Fruit fly (Drosophila melanogaster): ENCODE results near the gene grn.
A peak's percentile ranks its signal among the peaks of the same experiment; 100 is the strongest.

Gene grn

DNA sequence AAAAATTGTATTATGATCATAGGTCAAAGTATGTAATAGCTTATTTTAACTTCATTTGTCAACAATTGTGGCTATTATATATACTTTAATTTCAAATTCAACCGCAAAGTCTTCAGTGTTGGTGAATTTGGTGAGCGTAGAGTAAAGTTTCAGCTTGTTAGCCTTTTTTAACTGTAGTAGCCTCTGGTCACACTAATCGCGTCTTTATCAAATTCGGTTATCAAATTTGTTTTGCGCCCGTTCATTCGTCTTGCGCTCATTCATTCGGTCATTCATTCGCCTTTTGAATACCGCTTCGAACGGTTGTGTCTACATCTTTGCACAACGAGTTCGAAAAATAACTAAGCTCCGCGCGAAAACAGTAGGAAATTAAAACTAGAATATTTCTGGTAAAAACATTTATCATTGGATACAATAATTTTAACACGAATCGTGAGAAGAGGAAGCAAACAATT lies 76.1 kb downstream of the grn start, which contains the start of gene puc (continued):
- TF ChIP-seq sens-2 (GFP tag; IDR thresholded peaks at IDR 0.05) (no peak), CG16813 (GFP tag; IDR thresholded peaks at IDR 0.05; ENCODE audit: partially characterized antibody) (no peak), Meics (GFP tag; optimal IDR thresholded peaks at IDR 0.05) (peak; percentile 31), grn (GFP tag; optimal IDR thresholded peaks at IDR 0.05) (peak; percentile 88), CG17568 (GFP tag; optimal IDR thresholded peaks at IDR 0.05) (peak; percentile 74), CG17186 (GFP tag; optimal IDR thresholded peaks at IDR 0.05) (peak; percentile 33), Bteb2 (GFP tag; optimal IDR thresholded peaks at IDR 0.05) (peak; percentile 15), Atf-2 (GFP tag; optimal IDR thresholded peaks at IDR 0.05) (no peak), grau (tag; optimal IDR thresholded peaks at IDR 0.05) (peak; percentile 34), Stat92E (GFP tag; optimal IDR thresholded peaks at IDR 0.05) (peak in 1 of 3 experiments; percentile 50), CG11398 (GFP tag; optimal IDR thresholded peaks at IDR 0.05) (peak; percentile 9), CG8290 (GFP tag; optimal IDR thresholded peaks at IDR 0.05) (peak; percentile 10), CG8290 (tag; optimal IDR thresholded peaks at IDR 0.05) (peak in 1 of 2 experiments; percentile 84), CG7556 (GFP tag; optimal IDR thresholded peaks at IDR 0.05) (peak; percentile 2), dmrt11E (tag; optimal IDR thresholded peaks at IDR 0.05) (peak; percentile 15), CG2116 (GFP tag; optimal IDR thresholded peaks at IDR 0.05) (peak; percentile 24), caup (GFP tag; optimal IDR thresholded peaks at IDR 0.05; ENCODE audit: severe bottlenecking) (peak; percentile 68), CG12155 (GFP tag; optimal IDR thresholded peaks at IDR 0.05) (peak; percentile 5), ash1 (GFP tag; optimal IDR thresholded peaks at IDR 0.05) (peak; percentile 44), eyg (GFP tag; optimal IDR thresholded peaks at IDR 0.05) (no peak), CG12236 (GFP tag; optimal IDR thresholded peaks at IDR 0.05) (peak; percentile 72), CG10979 (tag; optimal IDR thresholded peaks at IDR 0.05) (peak; percentile 26), dmrt99B (tag; optimal IDR thresholded peaks at IDR 0.05) (peak; percentile 17), CG4854 (GFP tag; optimal IDR thresholded peaks at IDR 0.05) (peak; percentile 20), CG3163 (GFP tag; optimal IDR thresholded peaks at IDR 0.05) (peak; percentile 16), repo (GFP tag; optimal IDR thresholded peaks at IDR 0.05) (peak; percentile 53), Ets97D (GFP tag; optimal IDR thresholded peaks at IDR 0.05) (peak; percentile 22), CG7357 (GFP tag; IDR thresholded peaks at IDR 0.05) (no peak), NK7.1 (GFP tag; optimal IDR thresholded peaks at IDR 0.05) (peak; percentile 11), Fer3 (tag; optimal IDR thresholded peaks at IDR 0.05) (peak; percentile 51), pros (GFP tag; optimal IDR thresholded peaks at IDR 0.05) (no peak), lab (GFP tag; optimal IDR thresholded peaks at IDR 0.05) (peak; percentile 77), oc (tag; optimal IDR thresholded peaks at IDR 0.05) (peak; percentile 20), exex (tag; optimal IDR thresholded peaks at IDR 0.05) (peak; percentile 44), Side (GFP tag; optimal IDR thresholded peaks at IDR 0.05) (peak; percentile 49)

All from whole organism, embryonic.